Worm (Caenorhabditis elegans): ENCODE results near the gene Y116A8C.23.

ce11 chrIV:17099113-17099512, 45.8 kb downstream of the Y116A8C.23 start:
- TF ChIP-seq flt-1 (GFP tag; IDR thresholded peaks at IDR 0.05) (no peak), ref-1 (GFP tag; conservative IDR thresholded peaks at IDR 0.05) (0 out of 2 replicates have a peak, but pooled peaks have one; percentile 23), ztf-29 (GFP tag; IDR thresholded peaks at IDR 0.05) (no peak), tab-1 (GFP tag; IDR thresholded peaks at IDR 0.05) (no peak), cog-1 (tag; optimal IDR thresholded peaks at IDR 0.05) (no peak), T22C8.4 (GFP tag; IDR thresholded peaks at IDR 0.05) (no peak), med-1 (GFP tag; optimal IDR thresholded peaks at IDR 0.05; ENCODE audit: insufficient read depth) (no peak), klf-2 (GFP tag; conservative IDR thresholded peaks at IDR 0.05) (0 out of 2 replicates have a peak, but pooled peaks have one; percentile 3)
